Worm (Caenorhabditis elegans) whole organism, young adult: ENCODE measurements around the gene clk-2.

Experiments
- C06A6.2 ChIP-seq: fragments of 200-800 bp; sonication (Bioruptor generic); conservative IDR thresholded peaks from 2 replicates; pipeline ENCODE4 v1.3.6; 2022; ENCODE audit warnings: missing genetic modification characterization, missing compliant biosample characterization
- D2030.7 ChIP-seq: fragments of 200-800 bp; sonication (Bioruptor generic); IDR thresholded peaks from 2 replicates; pipeline ENCODE4 v1.3.6; 2022; ENCODE audit warnings: missing genetic modification reagents, missing genetic modification characterization, missing compliant biosample characterization
- F55B11.4 ChIP-seq: sonication (generic microtip); optimal IDR thresholded peaks from 2 replicates; lab custom pipeline; 2016; ENCODE audit warnings: missing compliant biosample characterization, missing genetic modification characterization, borderline replicate concordance; ENCODE audit not compliant: insufficient read depth
- Y53F4B.3 ChIP-seq: fragments of 200-800 bp; sonication (Bioruptor generic); IDR thresholded peaks from 2 replicates; pipeline ENCODE4 v1.3.6; 2022; ENCODE audit warnings: missing genetic modification reagents, missing genetic modification characterization, missing compliant biosample characterization
- Y67H2A.10 ChIP-seq: fragments of 200-800 bp; sonication (Bioruptor generic); conservative IDR thresholded peaks from 2 replicates; pipeline ENCODE4 v1.3.6; 2022; ENCODE audit warnings: missing genetic modification reagents, missing genetic modification characterization, missing compliant biosample characterization
- aptf-3 ChIP-seq: fragments of 200-800 bp; sonication (Bioruptor generic); IDR thresholded peaks from 2 replicates; pipeline ENCODE4 v1.3.6; 2022; ENCODE audit warnings: missing genetic modification characterization, missing compliant biosample characterization
- attf-6 ChIP-seq: fragments of 200-800 bp; sonication (Bioruptor generic); IDR thresholded peaks from 2 replicates; pipeline ENCODE4 v1.3.6; 2022; ENCODE audit warnings: missing genetic modification reagents, missing genetic modification characterization, missing compliant biosample characterization
- ceh-100 ChIP-seq: fragments of 200-800 bp; sonication (Bioruptor generic); IDR thresholded peaks from 2 replicates; pipeline ENCODE4 v1.3.6; 2022; ENCODE audit warnings: missing genetic modification reagents, missing genetic modification characterization, missing compliant biosample characterization
- ceh-27 ChIP-seq: fragments of 200-800 bp; sonication (Bioruptor generic); optimal IDR thresholded peaks from 2 replicates; lab custom pipeline; 2018; ENCODE audit warnings: mild to moderate bottlenecking, missing genetic modification characterization, moderate library complexity, missing compliant biosample characterization
- ceh-58 ChIP-seq: fragments of 200-800 bp; sonication (Bioruptor generic); IDR thresholded peaks from 2 replicates; pipeline ENCODE4 v1.3.6; 2022; ENCODE audit warnings: missing genetic modification characterization, missing compliant biosample characterization
- ceh-91 ChIP-seq: fragments of 200-800 bp; sonication (Bioruptor generic); IDR thresholded peaks from 2 replicates; pipeline ENCODE4 v1.3.6; 2022; ENCODE audit warnings: missing genetic modification reagents, missing genetic modification characterization, missing compliant biosample characterization
- chd-7 ChIP-seq: sonication (generic microtip); optimal IDR thresholded peaks from 2 replicates; lab custom pipeline; 2016; ENCODE audit warnings: mild to moderate bottlenecking, missing genetic modification characterization, moderate library complexity, missing compliant biosample characterization
- die-1 ChIP-seq: sonication (generic microtip); optimal IDR thresholded peaks from 2 replicates; lab custom pipeline; 2016; ENCODE audit warnings: missing genotype, mild to moderate bottlenecking, missing genetic modification characterization, missing compliant biosample characterization
- egl-44 ChIP-seq: fragments of 200-800 bp; sonication (Bioruptor generic); IDR thresholded peaks from 2 replicates; pipeline ENCODE4 v1.3.6; 2022; ENCODE audit warnings: missing genetic modification reagents, missing genetic modification characterization, missing compliant biosample characterization
- fkh-3 ChIP-seq: sonication (generic microtip); optimal IDR thresholded peaks from 2 replicates; lab custom pipeline; 2016; ENCODE audit warnings: mild to moderate bottlenecking, missing genetic modification characterization, missing compliant biosample characterization
- him-1 ChIP-seq: sonication (generic microtip); optimal IDR thresholded peaks from 2 replicates; lab custom pipeline; 2016; ENCODE audit warnings: missing genotype, missing genetic modification reagents, missing genetic modification characterization, missing compliant biosample characterization
- hlh-12 ChIP-seq: sonication (generic microtip); optimal IDR thresholded peaks from 2 replicates; lab custom pipeline; 2016; ENCODE audit warnings: missing genetic modification characterization, missing compliant biosample characterization
- hmg-1.2 ChIP-seq: fragments of 200-800 bp; sonication (Bioruptor generic); IDR thresholded peaks from 2 replicates; pipeline ENCODE4 v1.3.6; 2022; ENCODE audit warnings: missing genetic modification reagents, missing genetic modification characterization, missing compliant biosample characterization
- hrde-1 ChIP-seq: sonication (generic microtip); optimal IDR thresholded peaks from 2 replicates; lab custom pipeline; 2016; ENCODE audit warnings: missing genetic modification characterization, mild to moderate bottlenecking, missing compliant biosample characterization, moderate library complexity, missing genotype, missing genetic modification reagents, borderline replicate concordance
- let-607 ChIP-seq, 2 experiments: fragments of 200-800 bp in 1 of 2; sonication (Bioruptor generic) in 1 of 2; sonication (generic microtip) in 1 of 2; optimal IDR thresholded peaks; 2 replicates each; lab custom pipeline; 2016 to 2018; ENCODE audit warnings: mild to moderate bottlenecking in 2 of 2, missing compliant biosample characterization in 2 of 2, missing genetic modification characterization in 2 of 2, moderate library complexity in 2 of 2, missing genotype in 1 of 2
- lin-40 ChIP-seq: sonication (generic microtip); optimal IDR thresholded peaks from 2 replicates; lab custom pipeline; 2016; ENCODE audit warnings: missing genetic modification characterization, mild to moderate bottlenecking, missing compliant biosample characterization, missing genotype, missing genetic modification reagents
- mcd-1 ChIP-seq: fragments of 200-800 bp; sonication (Bioruptor generic); IDR thresholded peaks from 2 replicates; pipeline ENCODE4 v1.3.6; 2022; ENCODE audit warnings: missing genetic modification reagents, missing genetic modification characterization, missing compliant biosample characterization
- mel-28 ChIP-seq: sonication (generic microtip); optimal IDR thresholded peaks from 2 replicates; lab custom pipeline; 2016; ENCODE audit warnings: borderline replicate concordance, mild to moderate bottlenecking, missing genetic modification characterization, missing compliant biosample characterization
- mes-4 ChIP-seq: sonication (generic microtip); optimal IDR thresholded peaks from 2 replicates; lab custom pipeline; 2016; ENCODE audit warnings: missing genotype, missing genetic modification characterization, missing compliant biosample characterization
- nhr-27 ChIP-seq: fragments of 200-800 bp; sonication (Bioruptor generic); optimal IDR thresholded peaks from 2 replicates; lab custom pipeline; 2018; ENCODE audit warnings: mild to moderate bottlenecking, missing genetic modification characterization, moderate library complexity, missing compliant biosample characterization
- nhr-90 ChIP-seq: sonication (generic microtip); optimal IDR thresholded peaks from 2 replicates; lab custom pipeline; 2016; ENCODE audit warnings: missing genotype, mild to moderate bottlenecking, missing genetic modification characterization, missing compliant biosample characterization
- rcor-1 ChIP-seq: fragments of 200-800 bp; sonication (Bioruptor generic); IDR thresholded peaks from 2 replicates; pipeline ENCODE4 v1.3.6; 2022; ENCODE audit warnings: missing genetic modification reagents, missing genetic modification characterization, missing compliant biosample characterization
- repo-1 ChIP-seq: sonication (generic microtip); optimal IDR thresholded peaks from 2 replicates; lab custom pipeline; 2017; ENCODE audit warnings: mild to moderate bottlenecking, missing genetic modification characterization, missing compliant biosample characterization
- snpc-1.1 ChIP-seq: sonication (generic microtip); optimal IDR thresholded peaks from 2 replicates; lab custom pipeline; 2017; ENCODE audit warnings: missing genetic modification characterization, mild to moderate bottlenecking, missing compliant biosample characterization, antibody characterized with exemption, moderate library complexity, missing genotype, missing genetic modification reagents; ENCODE audit not compliant: insufficient read depth
- snpc-1.3 ChIP-seq: sonication (generic microtip); optimal IDR thresholded peaks from 2 replicates; lab custom pipeline; 2017; ENCODE audit warnings: missing genetic modification characterization, mild to moderate bottlenecking, missing compliant biosample characterization, antibody characterized with exemption, moderate library complexity, missing genotype, missing genetic modification reagents; ENCODE audit not compliant: insufficient read depth
- somi-1 ChIP-seq: fragments of 200-800 bp; sonication (Bioruptor generic); optimal IDR thresholded peaks from 2 replicates; lab custom pipeline; 2018; ENCODE audit warnings: mild to moderate bottlenecking, missing genetic modification characterization, missing compliant biosample characterization
- unc-130 ChIP-seq: sonication (generic microtip); optimal IDR thresholded peaks from 2 replicates; lab custom pipeline; 2016; ENCODE audit warnings: missing genetic modification reagents, missing genetic modification characterization, missing compliant biosample characterization
- zim-3 ChIP-seq: sonication (generic microtip); optimal IDR thresholded peaks from 2 replicates; lab custom pipeline; 2017; ENCODE audit warnings: mild to moderate bottlenecking, missing genetic modification characterization, moderate library complexity, missing compliant biosample characterization
- ztf-25 ChIP-seq: fragments of 200-800 bp; sonication (Bioruptor generic); IDR thresholded peaks from 2 replicates; pipeline ENCODE4 v1.3.6; 2022; ENCODE audit warnings: missing genetic modification reagents, missing genetic modification characterization, missing compliant biosample characterization
- ztf-26 ChIP-seq: sonication (generic microtip); optimal IDR thresholded peaks from 2 replicates; lab custom pipeline; 2017; ENCODE audit warnings: missing genetic modification characterization, missing compliant biosample characterization
- ztf-28 ChIP-seq: fragments of 200-800 bp; sonication (Bioruptor generic); IDR thresholded peaks from 2 replicates; pipeline ENCODE4 v1.3.6; 2022; ENCODE audit warnings: missing genetic modification reagents, missing genetic modification characterization, missing compliant biosample characterization
- ztf-3 ChIP-seq: fragments of 200-800 bp; sonication (Bioruptor generic); optimal IDR thresholded peaks from 2 replicates; lab custom pipeline; 2018; ENCODE audit warnings: mild to moderate bottlenecking, missing genetic modification characterization, missing compliant biosample characterization
- ztf-6 ChIP-seq: fragments of 200-800 bp; sonication (Bioruptor generic); IDR thresholded peaks from 2 replicates; pipeline ENCODE4 v1.3.6; 2022; ENCODE audit warnings: missing genetic modification reagents, missing genetic modification characterization, missing compliant biosample characterization

clk-2 gene

ce11 chrIII:7490061-7490460 lies 28.3 kb downstream of the clk-2 start:
- TF ChIP-seq let-607 (tag; optimal IDR thresholded peaks at IDR 0.05; lab: Kevin White, UChicago) (no peak), him-1 (tag; lab: Kevin White, UChicago) (no peak), zim-3 (tag; lab: Kevin White, UChicago) (no peak), die-1 (tag; lab: Kevin White, UChicago) (no peak), C06A6.2 (GFP tag; lab: Robert Waterston, UW) (no peak), unc-130 (GFP tag; lab: Kevin White, UChicago) (no peak), lin-40 (tag; lab: Kevin White, UChicago) (no peak), ztf-3 (no peak), repo-1 (tag; lab: Kevin White, UChicago) (no peak), ztf-28 (GFP tag; lab: Robert Waterston, UW) (no peak), mel-28 (no peak), Y53F4B.3 (GFP tag; lab: Robert Waterston, UW) (no peak), ceh-27 (GFP tag; lab: Kevin White, UChicago) (no peak), snpc-1.1 (tag; lab: Kevin White, UChicago) (no peak)
- TF ChIP-seq, all 124 proteins: peak for 0

DNA sequence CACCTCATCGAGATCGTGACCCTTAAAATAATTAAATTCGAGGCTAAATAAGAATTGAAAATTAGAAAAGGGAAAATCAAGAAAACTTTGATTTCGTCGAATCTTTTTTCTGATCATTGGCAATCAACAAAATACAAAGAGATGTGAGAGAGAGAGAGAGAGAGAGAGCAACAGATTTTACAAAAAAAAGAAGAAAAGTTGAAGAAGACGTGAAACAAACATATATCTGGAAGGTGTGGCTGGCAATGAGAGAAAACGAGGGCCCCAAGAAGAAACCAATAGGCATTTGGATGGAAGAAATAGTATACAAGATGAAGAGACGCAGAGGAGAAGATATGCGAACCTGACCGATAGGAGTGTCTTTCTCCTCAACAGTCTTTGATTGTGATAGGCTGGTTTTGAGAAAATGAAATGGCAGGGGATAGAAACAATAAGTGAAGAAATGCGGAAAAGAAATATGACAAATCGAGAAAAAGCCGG lies 29.2 kb downstream of the clk-2 start, which contains the start of gene mup-4:
mup-4 (minus strand) TSS at position 51 of the 480 bp plus-strand sequence.
- TF ChIP-seq ceh-58 (GFP tag; lab: Robert Waterston, UW) (no peak), hmg-1.2 (peak; percentile 78), rcor-1 (GFP tag; lab: Robert Waterston, UW) (no peak), ztf-26 (tag; lab: Kevin White, UChicago) (no peak), nhr-90 (tag; lab: Kevin White, UChicago) (no peak), nhr-27 (tag; lab: Kevin White, UChicago) (no peak)

DNA sequence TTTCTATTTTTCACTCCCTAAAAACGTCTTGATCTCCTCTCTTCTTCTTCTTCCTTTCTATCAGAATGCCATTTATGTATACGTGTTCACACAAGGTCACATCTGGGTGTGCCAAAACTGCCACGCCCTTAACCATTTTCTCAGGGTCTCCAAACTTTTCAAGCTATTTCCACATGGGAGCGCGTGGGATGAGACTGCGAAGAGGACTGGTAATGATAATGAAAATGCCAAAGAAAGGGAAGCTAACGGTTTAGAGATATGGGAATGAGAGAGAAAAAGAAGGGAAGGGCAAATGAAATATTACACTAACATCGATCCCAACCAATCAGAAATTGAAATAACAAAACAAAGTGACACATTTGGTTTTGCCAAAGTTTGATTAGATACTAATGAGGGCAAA lies 30.0 kb downstream of the clk-2 start:
- TF ChIP-seq ceh-91 (GFP tag; lab: Robert Waterston, UW) (no peak), snpc-1.3 (tag; lab: Kevin White, UChicago) (no peak), somi-1 (peak; percentile 33), hrde-1 (no peak), Y67H2A.10 (no peak), ztf-26 (tag; lab: Kevin White, UChicago) (peak; percentile 61), mcd-1 (GFP tag; lab: Robert Waterston, UW) (no peak), hmg-1.2 (no peak), lin-40 (tag; lab: Kevin White, UChicago) (peak; percentile 10)

DNA sequence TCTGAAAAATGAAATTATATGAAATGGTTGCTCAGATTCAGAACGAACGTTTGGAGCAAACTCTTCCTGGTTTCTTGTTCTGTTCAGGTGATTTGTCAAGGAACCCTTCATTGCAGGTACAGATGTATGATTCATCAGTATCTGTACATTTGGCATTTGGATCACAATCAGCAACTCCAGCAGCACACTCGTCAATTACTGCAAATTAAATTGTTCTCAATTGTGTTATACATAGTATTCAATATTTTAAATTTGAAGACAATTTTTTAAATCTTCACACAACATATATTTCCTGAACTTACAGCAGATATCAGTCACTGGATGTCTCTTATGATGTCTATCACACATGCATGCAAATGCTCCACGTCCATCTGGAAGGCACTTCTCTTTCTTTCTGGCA lies 33.6 kb downstream of the clk-2 start:
- TF ChIP-seq attf-6 (GFP tag; lab: Robert Waterston, UW) (no peak), fkh-3 (tag; lab: Kevin White, UChicago) (no peak), mes-4 (no peak), ztf-6 (GFP tag; lab: Robert Waterston, UW) (no peak), ztf-26 (tag; lab: Kevin White, UChicago) (no peak), chd-7 (tag; lab: Kevin White, UChicago) (no peak), D2030.7 (GFP tag; lab: Robert Waterston, UW) (no peak), aptf-3 (no peak), ceh-100 (GFP tag; lab: Robert Waterston, UW) (no peak), F55B11.4 (tag; lab: Kevin White, UChicago) (no peak), hlh-12 (tag; lab: Kevin White, UChicago) (no peak), egl-44 (GFP tag; lab: Robert Waterston, UW) (no peak), ztf-25 (GFP tag; lab: Robert Waterston, UW) (no peak)
- TF ChIP-seq, all 124 proteins: peak for 0
